Fruit fly (Drosophila melanogaster): ENCODE data around the gene elm.

DNA sequence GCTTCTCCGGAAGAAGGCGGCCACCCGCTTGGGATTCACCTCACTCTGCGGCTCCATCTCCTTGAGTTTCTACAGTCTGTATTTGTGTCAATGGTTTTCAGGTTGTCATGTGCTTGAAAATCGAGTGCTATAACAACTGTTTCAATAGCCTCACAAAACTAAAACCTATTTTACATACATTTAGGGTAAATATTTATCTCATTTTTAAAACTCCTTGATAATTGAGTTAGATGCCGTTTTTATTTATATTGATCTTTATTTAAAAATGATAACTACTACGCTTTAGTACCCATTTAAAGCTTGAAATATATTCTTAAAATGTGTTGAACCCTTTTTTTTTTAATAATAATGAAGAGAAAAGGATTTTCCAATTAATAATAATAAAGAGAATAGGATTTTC lies 38.5 kb upstream of the elm start, which contains the start of gene CG2104:
- TF ChIP-seq usp (GFP tag; optimal IDR thresholded peaks at IDR 0.05) (no peak), pan (optimal IDR thresholded peaks at IDR 0.05) (no peak), Dfd (GFP tag; optimal IDR thresholded peaks at IDR 0.05) (no peak)

Measured in whole organism, wandering third instar larva.